Worm (Caenorhabditis elegans) whole organism, L1 larva: ENCODE results near the gene sdz-9.

Source experiments
- blmp-1 ChIP-seq: fragments of 150-350 bp; optimal IDR thresholded peaks from 2 replicates; lab custom pipeline; 2014; ENCODE audit warnings: missing biosample characterization, missing genetic modification characterization
- ceh-63 ChIP-seq: fragments of 200-800 bp; sonication (Bioruptor generic); optimal IDR thresholded peaks from 2 replicates; lab custom pipeline; 2018; ENCODE audit warnings: mild to moderate bottlenecking, missing genetic modification characterization, missing compliant biosample characterization
- ceh-82 ChIP-seq, 3 experiments: fragments of 150-350 bp in 1 of 3; sonication (generic microtip) in 2 of 3; optimal IDR thresholded peaks; 2 replicates each; lab custom pipeline; 2014 to 2017; ENCODE audit warnings: missing biosample characterization in 3 of 3, missing genetic modification characterization in 3 of 3
- ceh-90 ChIP-seq: sonication (generic microtip); optimal IDR thresholded peaks from 2 replicates; lab custom pipeline; 2016; ENCODE audit warnings: missing genetic modification characterization, missing compliant biosample characterization
- dsc-1 ChIP-seq: sonication (generic microtip); optimal IDR thresholded peaks from 2 replicates; lab custom pipeline; 2016; ENCODE audit warnings: mild to moderate bottlenecking, missing genetic modification characterization, missing compliant biosample characterization
- efl-1 ChIP-seq, 4 experiments: fragments of 150-350 bp; optimal IDR thresholded peaks in 3 of 4; peaks in 1 of 4; 1 replicate in 1 of 4; 2 replicates in 3 of 4; lab custom pipeline; 2014; ENCODE audit warnings: missing biosample characterization in 2 of 4, missing genetic modification characterization in 2 of 4, missing genetic modification reagents in 2 of 4
- efl-3 ChIP-seq: fragments of 200-800 bp; sonication (Bioruptor generic); optimal IDR thresholded peaks from 2 replicates; lab custom pipeline; 2018; ENCODE audit warnings: mild to moderate bottlenecking, missing genetic modification characterization, missing compliant biosample characterization
- egl-13 ChIP-seq: sonication (generic microtip); optimal IDR thresholded peaks from 2 replicates; lab custom pipeline; 2016; ENCODE audit warnings: missing genotype, missing genetic modification reagents, missing genetic modification characterization, missing compliant biosample characterization
- elt-3 ChIP-seq, 6 experiments: fragments of 150-350 bp in 1 of 6; sonication (generic microtip); optimal IDR thresholded peaks; 2 replicates each; lab custom pipeline; 2017 to 2018; ENCODE audit warnings: missing biosample characterization in 6 of 6, missing genetic modification characterization in 6 of 6, inconsistent platforms in 1 of 6
- ets-5 ChIP-seq: fragments of 200-800 bp; sonication (Bioruptor generic); IDR thresholded peaks from 2 replicates; pipeline ENCODE4 v1.3.6; 2022; ENCODE audit warnings: missing genetic modification characterization, missing compliant biosample characterization
- fkh-10 ChIP-seq: sonication (generic microtip); optimal IDR thresholded peaks from 2 replicates; lab custom pipeline; 2017; ENCODE audit warnings: missing biosample characterization, missing genetic modification reagents, missing genetic modification characterization
- fkh-4 ChIP-seq: sonication (generic microtip); optimal IDR thresholded peaks from 2 replicates; lab custom pipeline; 2016; ENCODE audit warnings: missing compliant biosample characterization, missing genetic modification characterization, borderline replicate concordance
- fos-1 ChIP-seq: fragments of 150-350 bp; optimal IDR thresholded peaks from 2 replicates; lab custom pipeline; 2014; ENCODE audit warnings: missing biosample characterization, missing genetic modification characterization
- isw-1 ChIP-seq: fragments of 200-800 bp; sonication (Bioruptor generic); IDR thresholded peaks from 2 replicates; pipeline ENCODE4 v1.3.6; 2022; ENCODE audit warnings: missing genetic modification characterization, missing compliant biosample characterization
- lin-13 ChIP-seq: fragments of 150-350 bp; optimal IDR thresholded peaks from 2 replicates; lab custom pipeline; 2014; ENCODE audit warnings: missing biosample characterization, missing genetic modification reagents, missing genetic modification characterization
- lin-14 ChIP-seq: fragments of 200-800 bp; sonication (Bioruptor generic); optimal IDR thresholded peaks from 2 replicates; lab custom pipeline; 2018; ENCODE audit warnings: mild to moderate bottlenecking, missing genetic modification characterization, moderate library complexity, missing compliant biosample characterization
- lin-35 ChIP-seq, 2 experiments: fragments of 150-350 bp; optimal IDR thresholded peaks; 2 replicates each; lab custom pipeline; 2014; ENCODE audit warnings: missing biosample characterization in 2 of 2, missing genetic modification characterization in 2 of 2, missing genetic modification reagents in 2 of 2
- lir-3 ChIP-seq: sonication (generic microtip); optimal IDR thresholded peaks from 2 replicates; lab custom pipeline; 2016; ENCODE audit warnings: mild to moderate bottlenecking, missing genetic modification characterization, moderate library complexity, missing compliant biosample characterization; ENCODE audit not compliant: poor library complexity
- lsy-2 ChIP-seq, 2 experiments: fragments of 150-350 bp; optimal IDR thresholded peaks; 2 replicates each; lab custom pipeline; 2014; ENCODE audit warnings: missing biosample characterization in 2 of 2, missing genetic modification characterization in 2 of 2
- mab-9 ChIP-seq: fragments of 200-800 bp; sonication (Bioruptor generic); IDR thresholded peaks from 2 replicates; pipeline ENCODE4 v1.3.6; 2022; ENCODE audit warnings: missing genetic modification reagents, missing genetic modification characterization, missing compliant biosample characterization
- mdl-1 ChIP-seq, 2 experiments: fragments of 150-350 bp; optimal IDR thresholded peaks; 2 replicates each; lab custom pipeline; 2014 to 2017; ENCODE audit warnings: missing biosample characterization in 2 of 2, missing genetic modification characterization in 2 of 2, inconsistent platforms in 1 of 2
- nhr-11 ChIP-seq: fragments of 150-350 bp; optimal IDR thresholded peaks from 2 replicates; lab custom pipeline; 2014; ENCODE audit warnings: missing biosample characterization, missing genetic modification characterization
- nhr-19 ChIP-seq: fragments of 200-800 bp; sonication (Bioruptor generic); conservative IDR thresholded peaks from 2 replicates; pipeline ENCODE4 v1.3.6; 2022; ENCODE audit warnings: missing genetic modification characterization, missing compliant biosample characterization
- nhr-20 ChIP-seq: sonication (generic microtip); optimal IDR thresholded peaks from 2 replicates; lab custom pipeline; 2016; ENCODE audit warnings: mild to moderate bottlenecking, missing genetic modification characterization, missing compliant biosample characterization
- nhr-71 ChIP-seq: sonication (generic microtip); optimal IDR thresholded peaks from 2 replicates; lab custom pipeline; 2016; ENCODE audit warnings: mild to moderate bottlenecking, missing genetic modification characterization, moderate library complexity, missing compliant biosample characterization
- nhr-76 ChIP-seq: sonication (generic microtip); optimal IDR thresholded peaks from 2 replicates; lab custom pipeline; 2017; ENCODE audit warnings: missing biosample characterization, missing genetic modification characterization
- nhr-85 ChIP-seq: sonication (generic microtip); peaks from one replicate; lab custom pipeline; 2016; ENCODE audit warnings: missing genetic modification characterization, inconsistent platforms, missing compliant biosample characterization
- pag-3 ChIP-seq: sonication (generic microtip); optimal IDR thresholded peaks from 2 replicates; lab custom pipeline; 2017; ENCODE audit warnings: missing genetic modification characterization, mild to moderate bottlenecking, missing compliant biosample characterization, antibody characterized with exemption, borderline replicate concordance; ENCODE audit not compliant: insufficient read depth
- pqm-1 ChIP-seq: sonication (generic microtip); optimal IDR thresholded peaks from 3 replicates; lab custom pipeline; 2017; ENCODE audit warnings: missing biosample characterization, missing genetic modification characterization
- skn-1 ChIP-seq: fragments of 150-350 bp; optimal IDR thresholded peaks from 2 replicates; lab custom pipeline; 2014; ENCODE audit warnings: missing biosample characterization, missing genetic modification characterization
- snpc-4 ChIP-seq: fragments of 150-350 bp; optimal IDR thresholded peaks from 2 replicates; lab custom pipeline; 2014; ENCODE audit warnings: missing biosample characterization, missing genetic modification characterization
- snu-23 ChIP-seq: sonication (generic microtip); optimal IDR thresholded peaks from 2 replicates; lab custom pipeline; 2016; ENCODE audit warnings: missing genetic modification characterization, missing compliant biosample characterization
- sox-4 ChIP-seq: sonication (generic microtip); optimal IDR thresholded peaks from 2 replicates; lab custom pipeline; 2016; ENCODE audit warnings: missing genetic modification characterization, missing compliant biosample characterization
- tbx-2 ChIP-seq: sonication (generic microtip); optimal IDR thresholded peaks from 2 replicates; lab custom pipeline; 2016; ENCODE audit warnings: missing genetic modification characterization, missing compliant biosample characterization
- tlp-1 ChIP-seq: fragments of 150-350 bp; optimal IDR thresholded peaks from 2 replicates; lab custom pipeline; 2014; ENCODE audit warnings: missing biosample characterization, missing genetic modification characterization
- unc-130 ChIP-seq: fragments of 150-350 bp; optimal IDR thresholded peaks from 2 replicates; lab custom pipeline; 2017; ENCODE audit warnings: missing biosample characterization, missing genetic modification characterization, inconsistent platforms
- unc-30 ChIP-seq: sonication (generic microtip); optimal IDR thresholded peaks from 2 replicates; lab custom pipeline; 2017; ENCODE audit warnings: missing biosample characterization, missing genetic modification characterization
- zip-4 ChIP-seq: fragments of 200-800 bp; sonication (Bioruptor generic); optimal IDR thresholded peaks from 2 replicates; lab custom pipeline; 2018; ENCODE audit warnings: mild to moderate bottlenecking, missing genetic modification characterization, moderate library complexity, missing compliant biosample characterization
- ztf-11 ChIP-seq, 2 experiments: sonication (generic microtip); optimal IDR thresholded peaks; 2 replicates each; lab custom pipeline; 2016 to 2017; ENCODE audit warnings: missing genetic modification characterization in 2 of 2, missing biosample characterization in 1 of 2, missing compliant biosample characterization in 1 of 2

sdz-9 gene

DNA sequence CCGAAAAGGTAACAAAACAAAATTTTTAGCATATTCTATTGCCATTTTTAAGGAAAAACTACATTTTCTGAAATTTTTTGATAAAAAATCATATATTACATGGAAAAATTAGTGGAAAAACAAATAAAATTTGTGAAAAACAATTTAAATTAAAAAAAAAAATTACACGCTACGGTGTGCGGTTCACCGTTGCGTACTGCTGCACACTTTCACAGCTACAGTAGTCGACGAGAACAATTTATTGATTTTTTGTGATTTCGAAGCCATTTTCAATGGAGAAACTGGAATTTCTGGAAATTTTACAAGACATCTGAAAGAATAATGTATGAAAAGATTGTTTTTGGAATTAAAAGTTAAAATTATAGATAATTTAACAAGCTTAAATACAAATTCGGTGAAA lies 41.6 kb upstream of the sdz-9 start:
- no peak for TF ChIP-seq lir-3
- no peak for TF ChIP-seq fkh-4
- TF ChIP-seq egl-13 (tag; lab: Kevin White, UChicago) = no peak
- no peak for TF ChIP-seq dsc-1
- no peak for TF ChIP-seq tbx-2 (tag; lab: Kevin White, UChicago)
- no peak for TF ChIP-seq snu-23 (GFP tag; lab: Kevin White, UChicago)
- no peak for TF ChIP-seq lin-13 (GFP tag; lab: Kevin White, UChicago)
- no peak for TF ChIP-seq ztf-11 (tag; optimal IDR thresholded peaks at IDR 0.05; lab: Kevin White, UChicago)
- no peak for TF ChIP-seq isw-1

DNA sequence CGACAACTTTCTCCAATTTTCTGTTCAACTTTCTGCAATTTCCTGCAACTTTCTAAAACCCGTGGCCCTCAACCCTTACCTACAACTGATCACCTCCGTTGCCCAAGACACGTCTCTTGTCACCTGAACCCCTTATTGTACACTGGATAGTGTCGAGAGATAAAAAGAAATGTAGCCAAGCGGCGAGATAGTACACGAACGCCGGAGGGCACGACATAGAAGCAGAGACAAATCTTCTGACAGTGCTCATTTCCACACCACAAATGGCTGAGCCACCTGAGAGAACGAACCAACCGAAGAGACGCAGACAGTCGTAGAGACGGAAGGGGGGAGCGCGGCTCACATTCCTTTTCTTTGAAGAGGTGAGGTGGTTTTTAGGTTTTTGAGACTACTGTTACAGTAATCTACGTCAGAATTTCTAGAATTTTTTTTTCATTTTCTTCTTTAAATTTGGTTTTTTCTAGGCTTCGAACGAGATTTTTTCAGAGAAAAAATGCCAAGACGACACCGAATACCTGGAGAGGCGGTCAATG lies 34.3 kb upstream of the sdz-9 start, which contains the start of gene K12H6.12:
K12H6.12 (plus strand) TSS at position 483 of the 533 bp plus-strand sequence.
- TF ChIP-seq dsc-1 (no peak), tbx-2 (tag; lab: Kevin White, UChicago) (no peak), ceh-82 (tag; optimal IDR thresholded peaks at IDR 0.05; lab: Kevin White, UChicago) (peak in 1 of 3 experiments; percentile 1), efl-1 (optimal IDR thresholded peaks at IDR 0.05; lab: Kevin White, UChicago) (peak in 1 of 2 experiments; percentile 28), efl-1 (GFP tag; optimal IDR thresholded peaks at IDR 0.05 in 1 of 2; lab: Kevin White, UChicago) (no peak), nhr-11 (tag; lab: Kevin White, UChicago) (peak; percentile 19), skn-1 (tag; lab: Kevin White, UChicago) (no peak), mab-9 (GFP tag; lab: Robert Waterston, UW) (no peak), ceh-63 (GFP tag; lab: Kevin White, UChicago) (no peak)
- TF ChIP-seq, all 84 proteins: peak for 3

- TF ChIP-seq elt-3 (tag; optimal IDR thresholded peaks at IDR 0.05; lab: Kevin White, UChicago) = peak in 1 of 6 experiments; percentile 50
- no peak for TF ChIP-seq efl-3
- TF ChIP-seq nhr-20 = peak; percentile 0
- TF ChIP-seq nhr-85 = peak; percentile 61
- TF ChIP-seq unc-30 (tag; lab: Kevin White, UChicago) = no peak
- no peak for TF ChIP-seq snpc-4 (tag; lab: Kevin White, UChicago)
- peak; percentile 18 for TF ChIP-seq blmp-1 (tag; lab: Kevin White, UChicago)
- no peak for TF ChIP-seq fkh-4
Measured at ce11 chrII:2805566-2805965, 32.1 kb upstream of the sdz-9 start.

DNA sequence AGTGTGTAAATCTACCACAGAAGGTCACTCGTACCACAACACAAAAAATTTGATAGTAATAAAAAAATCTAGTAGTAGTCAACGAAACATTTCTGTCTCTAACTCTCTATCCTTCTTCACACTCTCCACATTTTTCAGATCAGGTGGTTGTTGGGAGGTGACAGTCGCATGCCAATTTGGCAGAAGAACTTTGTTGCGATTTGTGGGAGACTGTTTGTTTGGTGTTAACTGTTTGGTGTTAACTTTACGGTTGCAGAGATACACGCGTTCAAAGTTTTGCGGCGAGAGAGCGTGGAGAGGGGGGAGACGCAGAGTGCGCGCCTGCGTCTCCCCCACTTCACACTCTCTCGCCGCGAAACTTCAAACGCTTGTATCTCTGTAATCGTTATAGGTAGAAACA lies 31.5 kb upstream of the sdz-9 start:
- peak; percentile 23 for TF ChIP-seq nhr-71 (tag; lab: Kevin White, UChicago)
- TF ChIP-seq nhr-19 (GFP tag; lab: Robert Waterston, UW) = 0 out of 2 replicates have a peak, but pooled peaks have one; percentile 2
- no peak for TF ChIP-seq fos-1 (tag; lab: Kevin White, UChicago)
- TF ChIP-seq elt-3 (tag; optimal IDR thresholded peaks at IDR 0.05; lab: Kevin White, UChicago) = peak in 2 of 6 experiments; percentile 40 to 52
- TF ChIP-seq snu-23 (GFP tag; lab: Kevin White, UChicago) = peak; percentile 40
- no peak for TF ChIP-seq ceh-63 (GFP tag; lab: Kevin White, UChicago)
- TF ChIP-seq ceh-90 (tag; lab: Kevin White, UChicago) = no peak
- peak; percentile 4 for TF ChIP-seq nhr-20
- TF ChIP-seq lin-35 (GFP tag; optimal IDR thresholded peaks at IDR 0.05; lab: Kevin White, UChicago) = peak in 1 of 2 experiments; percentile 65
- no peak for TF ChIP-seq tlp-1 (tag; lab: Kevin White, UChicago)
- TF ChIP-seq lsy-2 (tag; optimal IDR thresholded peaks at IDR 0.05; lab: Kevin White, UChicago) = peak in 1 of 2 experiments; percentile 14
- no peak for TF ChIP-seq ets-5
- TF ChIP-seq nhr-76 (tag; lab: Kevin White, UChicago) = no peak
- no peak for TF ChIP-seq lin-13 (GFP tag; lab: Kevin White, UChicago)
- TF ChIP-seq pqm-1 = no peak
- no peak for TF ChIP-seq sox-4 (tag; lab: Kevin White, UChicago)
- peak; percentile 49 for TF ChIP-seq lin-14 (GFP tag; lab: Kevin White, UChicago)
- TF ChIP-seq tbx-2 (tag; lab: Kevin White, UChicago) = peak; percentile 22
- no peak for TF ChIP-seq unc-130 (tag; lab: Kevin White, UChicago)
- TF ChIP-seq zip-4 (GFP tag; lab: Kevin White, UChicago) = no peak
- peak; percentile 14 for TF ChIP-seq nhr-85
- TF ChIP-seq fkh-10 (GFP tag; lab: Kevin White, UChicago) = no peak
- TF ChIP-seq pag-3 = no peak
- TF ChIP-seq mdl-1 (tag; optimal IDR thresholded peaks at IDR 0.05; lab: Kevin White, UChicago) = peak in 1 of 2 experiments; percentile 28
